Worm (Caenorhabditis elegans) whole organism, L4 larva: Measurements from ENCODE around the gene F43E2.11.

ENCODE experiments used
- F49E8.2 ChIP-seq: sonication (generic microtip); optimal IDR thresholded peaks from 2 replicates; lab custom pipeline; 2016; ENCODE audit warnings: missing compliant biosample characterization, mild to moderate bottlenecking, missing genetic modification characterization, borderline replicate concordance
- T20F7.1 ChIP-seq: fragments of 200-800 bp; sonication (Bioruptor generic); optimal IDR thresholded peaks from 2 replicates; lab custom pipeline; 2018; ENCODE audit warnings: mild to moderate bottlenecking, missing genetic modification characterization, missing compliant biosample characterization
- Y48G9A.11 ChIP-seq: fragments of 200-800 bp; sonication (Bioruptor generic); IDR thresholded peaks from 2 replicates; pipeline ENCODE4 v1.3.6; 2022; ENCODE audit warnings: missing genetic modification reagents, missing genetic modification characterization, missing compliant biosample characterization
- ZK546.5 ChIP-seq, 2 experiments: sonication (generic microtip); optimal IDR thresholded peaks; 2 replicates each; lab custom pipeline; 2017; ENCODE audit warnings: missing biosample characterization in 2 of 2, missing genetic modification characterization in 2 of 2
- ceh-20 ChIP-seq: fragments of 200-800 bp; sonication (Bioruptor generic); IDR thresholded peaks from 2 replicates; pipeline ENCODE4 v1.3.6; 2022; ENCODE audit warnings: missing genetic modification reagents, missing genetic modification characterization, missing compliant biosample characterization
- ceh-32 ChIP-seq: sonication (generic microtip); optimal IDR thresholded peaks from 2 replicates; lab custom pipeline; 2016; ENCODE audit warnings: mild to moderate bottlenecking, missing genetic modification characterization, missing compliant biosample characterization; ENCODE audit not compliant: poor library complexity
- cey-2 ChIP-seq: sonication (generic microtip); optimal IDR thresholded peaks from 3 replicates; lab custom pipeline; 2017; ENCODE audit warnings: missing genetic modification characterization, mild to moderate bottlenecking, missing compliant biosample characterization, antibody characterized with exemption, borderline replicate concordance; ENCODE audit not compliant: insufficient read depth
- daf-16 ChIP-seq, 3 experiments: sonication (generic microtip); optimal IDR thresholded peaks; 2 replicates each; lab custom pipeline; 2016 to 2017; ENCODE audit warnings: missing genetic modification characterization in 3 of 3, missing genetic modification reagents in 3 of 3, mild to moderate bottlenecking in 2 of 3, missing compliant biosample characterization in 2 of 3, missing biosample characterization in 1 of 3, moderate library complexity in 1 of 3
- dmd-6 ChIP-seq: fragments of 200-800 bp; sonication (Bioruptor generic); IDR thresholded peaks from 2 replicates; pipeline ENCODE4 v1.3.6; 2022; ENCODE audit warnings: missing genetic modification reagents, missing genetic modification characterization, missing compliant biosample characterization
- dpl-1 ChIP-seq: fragments of 150-350 bp; optimal IDR thresholded peaks from 2 replicates; lab custom pipeline; 2014; ENCODE audit warnings: missing biosample characterization, missing genetic modification reagents, missing genetic modification characterization
- dve-1 ChIP-seq: sonication (generic microtip); optimal IDR thresholded peaks from 2 replicates; lab custom pipeline; 2017; ENCODE audit warnings: antibody characterized with exemption, mild to moderate bottlenecking, missing genetic modification characterization, missing compliant biosample characterization; ENCODE audit not compliant: insufficient read depth
- egl-43 ChIP-seq: fragments of 200-800 bp; sonication (Bioruptor generic); IDR thresholded peaks from 2 replicates; pipeline ENCODE4 v1.3.6; 2022; ENCODE audit warnings: missing genetic modification reagents, missing genetic modification characterization, missing compliant biosample characterization
- hif-1 ChIP-seq, 2 experiments: sonication (generic microtip); optimal IDR thresholded peaks; 2 replicates each; lab custom pipeline; 2016 to 2017; ENCODE audit warnings: missing compliant biosample characterization in 2 of 2, missing genetic modification characterization in 2 of 2, missing genetic modification reagents in 2 of 2, missing genotype in 2 of 2, mild to moderate bottlenecking in 1 of 2
- hlh-11 ChIP-seq: fragments of 200-800 bp; sonication (Bioruptor generic); optimal IDR thresholded peaks from 2 replicates; lab custom pipeline; 2018; ENCODE audit warnings: mild to moderate bottlenecking, missing genetic modification characterization, missing compliant biosample characterization
- hlh-30 ChIP-seq: sonication (generic microtip); optimal IDR thresholded peaks from 2 replicates; lab custom pipeline; 2017; ENCODE audit warnings: antibody characterized with exemption, mild to moderate bottlenecking, missing genetic modification characterization, missing compliant biosample characterization; ENCODE audit not compliant: insufficient read depth
- hmg-1.1 ChIP-seq: fragments of 200-800 bp; sonication (Bioruptor generic); IDR thresholded peaks from 2 replicates; pipeline ENCODE4 v1.3.6; 2022; ENCODE audit warnings: missing genetic modification reagents, missing genetic modification characterization, missing compliant biosample characterization
- jun-1 ChIP-seq: fragments of 150-350 bp; optimal IDR thresholded peaks from 2 replicates; lab custom pipeline; 2014; ENCODE audit warnings: missing biosample characterization, missing genetic modification reagents, missing genetic modification characterization
- lin-15B ChIP-seq: fragments of 150-350 bp; sonication (generic microtip); optimal IDR thresholded peaks from 3 replicates; lab custom pipeline; 2014; ENCODE audit warnings: missing biosample characterization, missing genetic modification characterization
- lsy-2 ChIP-seq, 2 experiments: fragments of 150-350 bp in 1 of 2; sonication (generic microtip) in 1 of 2; optimal IDR thresholded peaks; 2 replicates each; lab custom pipeline; 2014 to 2017; ENCODE audit warnings: missing biosample characterization in 2 of 2, missing genetic modification characterization in 2 of 2
- mdl-1 ChIP-seq, 2 experiments: fragments of 150-350 bp in 1 of 2; sonication (generic microtip) in 1 of 2; optimal IDR thresholded peaks; 2 replicates each; lab custom pipeline; 2014 to 2017; ENCODE audit warnings: missing biosample characterization in 2 of 2, missing genetic modification characterization in 2 of 2
- mdt-29 ChIP-seq: fragments of 200-800 bp; sonication (Bioruptor generic); IDR thresholded peaks from 2 replicates; pipeline ENCODE4 v1.3.6; 2022; ENCODE audit warnings: missing genetic modification reagents, missing genetic modification characterization, missing compliant biosample characterization
- mep-1 ChIP-seq: fragments of 150-350 bp; sonication (generic microtip); optimal IDR thresholded peaks from 3 replicates; lab custom pipeline; 2014; ENCODE audit warnings: missing biosample characterization, missing genetic modification characterization
- mes-2 ChIP-seq: sonication (generic microtip); optimal IDR thresholded peaks from 2 replicates; lab custom pipeline; 2016; ENCODE audit warnings: missing genotype, mild to moderate bottlenecking, missing genetic modification characterization, missing compliant biosample characterization; ENCODE audit not compliant: poor library complexity, severe bottlenecking
- mxl-3 ChIP-seq: fragments of 200-800 bp; sonication (Bioruptor generic); optimal IDR thresholded peaks from 2 replicates; lab custom pipeline; 2018; ENCODE audit warnings: mild to moderate bottlenecking, missing genetic modification characterization, missing compliant biosample characterization
- nhr-11 ChIP-seq: fragments of 150-350 bp; optimal IDR thresholded peaks from 2 replicates; lab custom pipeline; 2014; ENCODE audit warnings: missing biosample characterization, missing genetic modification characterization
- nhr-237 ChIP-seq: sonication (generic microtip); optimal IDR thresholded peaks from 2 replicates; lab custom pipeline; 2017; ENCODE audit warnings: missing biosample characterization, missing genetic modification characterization
- nhr-28 ChIP-seq: fragments of 150-350 bp; optimal IDR thresholded peaks from 2 replicates; lab custom pipeline; 2014; ENCODE audit warnings: missing biosample characterization, missing genetic modification characterization
- nhr-48 ChIP-seq: sonication (generic microtip); optimal IDR thresholded peaks from 2 replicates; lab custom pipeline; 2016; ENCODE audit warnings: mild to moderate bottlenecking, missing genetic modification characterization, missing compliant biosample characterization
- nhr-77 ChIP-seq: fragments of 150-350 bp; optimal IDR thresholded peaks from 2 replicates; lab custom pipeline; 2014; ENCODE audit warnings: missing biosample characterization, missing genetic modification characterization
- pqm-1 ChIP-seq: sonication (generic microtip); optimal IDR thresholded peaks from 2 replicates; lab custom pipeline; 2017; ENCODE audit warnings: missing biosample characterization, missing genetic modification characterization
- saeg-2 ChIP-seq: fragments of 200-800 bp; sonication (Bioruptor generic); IDR thresholded peaks from 2 replicates; pipeline ENCODE4 v1.3.6; 2022; ENCODE audit warnings: missing genetic modification reagents, missing genetic modification characterization, missing compliant biosample characterization
- unc-62 ChIP-seq, 3 experiments: fragments of 150-350 bp in 1 of 3; sonication (generic microtip); optimal IDR thresholded peaks in 2 of 3; peaks in 1 of 3; 1 replicate in 1 of 3; 2 replicates in 2 of 3; lab custom pipeline; 2014 to 2017; ENCODE audit warnings: missing biosample characterization in 3 of 3, missing genetic modification characterization in 3 of 3, missing genetic modification reagents in 3 of 3, missing genotype in 1 of 3
- zfp-2 ChIP-seq: sonication (generic microtip); optimal IDR thresholded peaks from 2 replicates; lab custom pipeline; 2016; ENCODE audit warnings: mild to moderate bottlenecking, missing genetic modification characterization, missing compliant biosample characterization
- ztf-7 ChIP-seq: fragments of 150-350 bp; optimal IDR thresholded peaks from 2 replicates; lab custom pipeline; 2014; ENCODE audit warnings: missing biosample characterization, missing genetic modification characterization

F43E2.11 gene

ce11 chrII:7363990-7364455 is 6.1 kb downstream of the F43E2.11 start, which contains the start of gene msra-1:
Gene msra-1, minus strand, starts transcription at chrII:7364040.
- TF ChIP-seq hlh-11 (tag; lab: Kevin White, UChicago), result peak; percentile 82
- peak in 1 of 2 experiments; percentile 66 for TF ChIP-seq mdl-1 (tag; optimal IDR thresholded peaks at IDR 0.05; lab: Kevin White, UChicago)
- TF ChIP-seq ztf-7 (tag; lab: Kevin White, UChicago), result peak; percentile 1
- TF ChIP-seq mes-2, result peak; percentile 68
- peak in 1 of 2 experiments; percentile 49 for TF ChIP-seq hif-1 (tag; optimal IDR thresholded peaks at IDR 0.05; lab: Kevin White, UChicago)
- TF ChIP-seq dpl-1, result peak; percentile 28
- no peak for TF ChIP-seq nhr-237 (tag; lab: Kevin White, UChicago)
- TF ChIP-seq mxl-3 (GFP tag; lab: Kevin White, UChicago), result peak; percentile 81
- TF ChIP-seq pqm-1 (tag; lab: Kevin White, UChicago), result peak; percentile 20
- TF ChIP-seq ceh-32 (tag; lab: Kevin White, UChicago), result no peak
- TF ChIP-seq lsy-2 (tag; optimal IDR thresholded peaks at IDR 0.05; lab: Kevin White, UChicago), result peak in 1 of 2 experiments; percentile 65
- TF ChIP-seq zfp-2 (tag; lab: Kevin White, UChicago), result no peak
- TF ChIP-seq nhr-28 (tag; lab: Kevin White, UChicago), result peak; percentile 75
- TF ChIP-seq T20F7.1 (GFP tag; lab: Kevin White, UChicago), result peak; percentile 54
- peak; percentile 59 for TF ChIP-seq nhr-48 (tag; lab: Kevin White, UChicago)
- TF ChIP-seq mdt-29 (GFP tag; lab: Robert Waterston, UW), result no peak
- TF ChIP-seq jun-1 (tag; lab: Kevin White, UChicago), result no peak
- no peak for TF ChIP-seq daf-16 (GFP tag; optimal IDR thresholded peaks at IDR 0.05; lab: Kevin White, UChicago)
- TF ChIP-seq daf-16 (tag; optimal IDR thresholded peaks at IDR 0.05; lab: Kevin White, UChicago), result peak; percentile 74
- TF ChIP-seq dve-1 (tag; lab: Kevin White, UChicago), result peak; percentile 78
- TF ChIP-seq dmd-6 (GFP tag; lab: Robert Waterston, UW), result peak; percentile 85
- peak; percentile 8 for TF ChIP-seq cey-2
- TF ChIP-seq nhr-11 (tag; lab: Kevin White, UChicago), result peak; percentile 26
- TF ChIP-seq unc-62 (GFP tag; optimal IDR thresholded peaks at IDR 0.05 in 1 of 2; lab: Kevin White, UChicago), result peak in 1 of 2 experiments; percentile 35
- no peak for TF ChIP-seq unc-62 (tag; optimal IDR thresholded peaks at IDR 0.05; lab: Kevin White, UChicago)
- TF ChIP-seq mep-1 (tag; lab: Kevin White, UChicago), result peak; percentile 62
- TF ChIP-seq lin-15B (tag; lab: Kevin White, UChicago), result no peak
- peak; percentile 56 for TF ChIP-seq hlh-30 (tag; lab: Kevin White, UChicago)
- peak; percentile 30; the same call in 1 of the 2 replicates for TF ChIP-seq hmg-1.1 (GFP tag; lab: Robert Waterston, UW)

ce11 chrII:7358489-7358943 is 11.6 kb downstream of the F43E2.11 start, which contains the start of gene insc-1:
Gene insc-1, plus strand, starts transcription at chrII:7358893.
- TF ChIP-seq daf-16 (GFP tag; optimal IDR thresholded peaks at IDR 0.05; lab: Kevin White, UChicago) (no peak), daf-16 (tag; optimal IDR thresholded peaks at IDR 0.05; lab: Kevin White, UChicago) (no peak), egl-43 (no peak), hlh-11 (tag; lab: Kevin White, UChicago) (no peak), nhr-77 (tag; lab: Kevin White, UChicago) (no peak), Y48G9A.11 (GFP tag; lab: Robert Waterston, UW) (no peak), saeg-2 (GFP tag; lab: Robert Waterston, UW) (no peak), ceh-32 (tag; lab: Kevin White, UChicago) (no peak), ceh-20 (GFP tag; lab: Robert Waterston, UW) (no peak), ZK546.5 (tag; optimal IDR thresholded peaks at IDR 0.05; lab: Kevin White, UChicago) (no peak), F49E8.2 (no peak)
- TF ChIP-seq, all 104 proteins: peak for 0

- no peak for TF ChIP-seq mes-2
Observed at ce11 chrII:7357176-7357575, 12.9 kb downstream of the F43E2.11 start.
